Worm (Caenorhabditis elegans): ENCODE data around the gene ndab-1.
A peak's percentile ranks its signal among the peaks of the same experiment; 100 is the strongest.

Gene ndab-1

DNA sequence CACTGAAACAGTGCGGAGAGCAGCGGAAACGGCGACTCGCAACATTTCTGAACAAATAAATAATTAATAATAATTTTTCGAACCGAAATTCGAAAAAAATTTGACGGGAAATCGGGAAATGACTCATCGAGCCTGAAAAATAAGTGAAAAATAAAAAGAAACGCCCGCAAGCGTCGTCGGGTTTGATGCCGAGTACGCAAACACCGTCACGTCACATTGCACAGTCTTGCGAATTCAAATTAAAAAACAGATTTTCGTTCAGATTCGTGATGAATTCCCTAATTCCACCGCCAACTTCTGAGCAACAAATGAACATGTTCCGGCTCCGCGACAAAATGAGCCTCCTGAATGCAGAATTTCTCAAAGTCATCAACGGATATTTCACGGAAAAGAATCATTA is at the start of gene ndab-1, which contains the start of gene npp-16:
Gene ndab-1, minus strand, starts transcription at position 47 of the 400 bp plus-strand sequence.
Gene npp-16, plus strand, starts transcription at position 263 of the 400 bp plus-strand sequence.
- peak; percentile 42 for TF ChIP-seq ces-1 (GFP tag; optimal IDR thresholded peaks at IDR 0.05)
- TF ChIP-seq M03D4.4 (tag; optimal IDR thresholded peaks at IDR 0.05): peak; percentile 39
- no peak for TF ChIP-seq ceh-39 (tag; optimal IDR thresholded peaks at IDR 0.05)
- no peak for TF ChIP-seq nhr-2 (tag; optimal IDR thresholded peaks at IDR 0.05)
- TF ChIP-seq tbx-8 (GFP tag; optimal IDR thresholded peaks at IDR 0.05): no peak

DNA sequence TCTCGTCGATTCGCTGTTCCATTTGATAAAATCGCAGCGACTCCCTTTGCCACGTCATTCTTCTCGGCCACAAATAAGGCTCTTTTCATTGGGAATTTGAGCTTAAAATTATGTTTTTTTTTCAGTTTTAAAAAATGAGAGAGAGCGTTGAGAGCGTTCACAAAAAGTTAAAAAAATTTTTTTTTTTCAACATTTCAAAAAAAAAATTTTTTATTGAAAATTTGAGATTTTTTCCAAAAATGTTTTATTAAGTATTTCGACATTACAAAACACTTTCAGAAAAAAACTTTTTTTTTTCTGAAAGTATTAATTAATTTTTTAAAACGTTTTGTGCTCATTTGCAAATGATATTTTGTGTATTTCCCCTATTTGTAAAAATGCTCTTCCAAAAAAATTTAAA is 44.6 kb upstream of the ndab-1 start, which contains the start of gene top-3:
Gene top-3, minus strand, starts transcription at position 101 of the 400 bp plus-strand sequence.
- TF ChIP-seq unc-120 (tag; optimal IDR thresholded peaks at IDR 0.05; ENCODE audit: poor library complexity, severe bottlenecking) (no peak), blmp-1 (tag; optimal IDR thresholded peaks at IDR 0.05) (no peak), nhr-12 (tag; optimal IDR thresholded peaks at IDR 0.05) (no peak), mep-1 (tag; optimal IDR thresholded peaks at IDR 0.05) (no peak), flh-1 (GFP tag; optimal IDR thresholded peaks at IDR 0.05) (no peak)

DNA sequence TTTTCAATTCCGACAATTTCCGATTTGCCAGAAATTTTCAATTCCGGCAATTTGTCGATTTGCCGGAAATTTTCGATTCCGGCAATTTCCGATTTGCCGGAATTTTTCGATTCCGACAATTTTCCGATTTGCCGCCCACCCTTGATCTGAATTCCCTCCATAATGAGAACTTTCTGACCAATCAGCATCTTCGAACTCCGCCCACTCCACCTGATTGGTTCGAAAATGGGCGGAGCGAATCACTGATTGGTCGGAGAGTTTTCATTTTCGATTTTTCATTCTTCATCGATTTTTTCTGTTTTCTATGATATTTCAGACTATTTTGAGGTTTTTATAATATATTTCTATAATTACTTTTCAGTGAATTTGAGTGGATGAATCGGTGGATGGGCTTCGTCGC is 38.6 kb upstream of the ndab-1 start:
- TF ChIP-seq unc-39 (tag; optimal IDR thresholded peaks at IDR 0.05) (no peak), ceh-39 (tag; optimal IDR thresholded peaks at IDR 0.05) (no peak), elt-1 (tag; optimal IDR thresholded peaks at IDR 0.05; ENCODE audit: borderline replicate concordance, insufficient read depth) (no peak), M03D4.4 (tag; optimal IDR thresholded peaks at IDR 0.05) (no peak), zip-8 (tag; optimal IDR thresholded peaks at IDR 0.05) (no peak), snpc-4 (tag; optimal IDR thresholded peaks at IDR 0.05) (no peak), blmp-1 (tag; optimal IDR thresholded peaks at IDR 0.05) (no peak), ceh-83 (GFP tag; optimal IDR thresholded peaks at IDR 0.05) (no peak), ztf-11 (tag; optimal IDR thresholded peaks at IDR 0.05) (no peak), sem-2 (GFP tag; optimal IDR thresholded peaks at IDR 0.05) (no peak), tbx-8 (GFP tag; optimal IDR thresholded peaks at IDR 0.05) (no peak), mab-5 (tag; optimal IDR thresholded peaks at IDR 0.05) (no peak), nhr-28 (tag; optimal IDR thresholded peaks at IDR 0.05) (no peak), sptf-1 (tag; optimal IDR thresholded peaks at IDR 0.05) (no peak), mep-1 (tag; optimal IDR thresholded peaks at IDR 0.05) (no peak), drap-1 (GFP tag; optimal IDR thresholded peaks at IDR 0.05) (no peak), unc-120 (tag; optimal IDR thresholded peaks at IDR 0.05; ENCODE audit: poor library complexity, severe bottlenecking) (no peak), ham-2 (GFP tag; optimal IDR thresholded peaks at IDR 0.05) (no peak)

DNA sequence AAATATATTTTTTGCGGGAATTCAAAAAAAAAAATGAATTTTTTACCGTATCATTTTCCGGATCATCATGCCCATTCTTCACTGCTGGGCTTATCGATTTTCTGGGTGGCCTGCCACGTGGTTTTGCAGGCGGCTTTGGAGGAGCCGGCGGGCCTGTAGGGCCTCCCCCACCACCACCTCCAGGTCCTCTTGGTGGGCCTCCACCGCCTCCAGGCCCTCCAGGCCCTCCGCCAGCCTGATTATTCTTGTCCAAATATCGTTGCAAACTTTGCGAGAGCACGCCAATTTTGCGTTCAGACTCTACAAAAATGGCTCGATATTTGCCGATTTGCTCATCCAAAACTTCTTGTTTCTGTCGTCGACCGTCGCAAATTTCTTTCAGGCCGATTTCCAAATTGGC is 35.6 kb upstream of the ndab-1 start:
- TF ChIP-seq ceh-83 (GFP tag; optimal IDR thresholded peaks at IDR 0.05) (no peak), sptf-1 (tag; optimal IDR thresholded peaks at IDR 0.05) (no peak), nhr-12 (tag; optimal IDR thresholded peaks at IDR 0.05) (no peak), unc-62 (GFP tag; optimal IDR thresholded peaks at IDR 0.05) (no peak), lsy-2 (tag; optimal IDR thresholded peaks at IDR 0.05) (no peak), unc-39 (tag; optimal IDR thresholded peaks at IDR 0.05) (no peak), mab-5 (tag; optimal IDR thresholded peaks at IDR 0.05) (no peak), pha-4 (tag; optimal IDR thresholded peaks at IDR 0.05) (no peak), nhr-2 (tag; optimal IDR thresholded peaks at IDR 0.05) (no peak), nhr-76 (tag; optimal IDR thresholded peaks at IDR 0.05) (no peak), hlh-1 (tag; optimal IDR thresholded peaks at IDR 0.05) (no peak), mep-1 (tag; optimal IDR thresholded peaks at IDR 0.05) (no peak), ham-2 (GFP tag; optimal IDR thresholded peaks at IDR 0.05) (no peak), ztf-11 (tag; optimal IDR thresholded peaks at IDR 0.05) (no peak), drap-1 (GFP tag; optimal IDR thresholded peaks at IDR 0.05) (no peak), nhr-237 (tag; optimal IDR thresholded peaks at IDR 0.05) (no peak), elt-3 (tag; optimal IDR thresholded peaks at IDR 0.05) (no peak), zip-8 (tag; optimal IDR thresholded peaks at IDR 0.05) (no peak), tbx-8 (GFP tag; optimal IDR thresholded peaks at IDR 0.05) (no peak), elt-1 (tag; optimal IDR thresholded peaks at IDR 0.05; ENCODE audit: borderline replicate concordance, insufficient read depth) (no peak)

DNA sequence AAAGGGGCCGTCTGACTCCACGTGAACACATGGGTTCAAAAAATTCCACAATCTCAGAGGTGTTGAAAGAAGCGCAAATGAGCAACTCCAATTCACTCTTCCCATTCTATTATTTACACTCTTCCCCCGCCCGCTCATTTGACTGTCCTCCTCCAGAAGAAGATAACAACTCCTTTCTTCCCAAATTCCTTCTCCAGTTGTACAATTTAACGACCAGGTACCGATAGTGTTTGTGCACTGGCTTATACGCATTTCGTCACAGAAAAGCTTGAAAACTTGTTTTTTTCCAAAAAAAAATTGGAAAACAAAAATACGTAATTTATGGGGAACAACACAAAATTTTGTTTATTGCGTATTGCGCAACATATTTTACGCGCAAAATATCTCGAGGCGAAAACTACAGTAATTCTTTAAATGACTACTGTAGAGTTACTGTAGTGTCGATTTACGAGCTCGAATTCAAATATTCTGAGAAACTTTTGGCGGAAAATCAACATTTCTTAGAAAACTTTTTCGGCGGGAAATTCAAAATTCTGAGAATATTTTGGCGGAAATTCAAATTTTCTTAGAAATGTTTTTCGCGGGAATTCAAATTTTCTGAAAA is 33.9 kb upstream of the ndab-1 start:
- TF ChIP-seq unc-62 (GFP tag; optimal IDR thresholded peaks at IDR 0.05): no peak
- TF ChIP-seq zip-8 (tag; optimal IDR thresholded peaks at IDR 0.05): peak; percentile 53
- no peak for TF ChIP-seq nhr-28 (tag; optimal IDR thresholded peaks at IDR 0.05)
- no peak for TF ChIP-seq ztf-11 (tag; optimal IDR thresholded peaks at IDR 0.05)

DNA sequence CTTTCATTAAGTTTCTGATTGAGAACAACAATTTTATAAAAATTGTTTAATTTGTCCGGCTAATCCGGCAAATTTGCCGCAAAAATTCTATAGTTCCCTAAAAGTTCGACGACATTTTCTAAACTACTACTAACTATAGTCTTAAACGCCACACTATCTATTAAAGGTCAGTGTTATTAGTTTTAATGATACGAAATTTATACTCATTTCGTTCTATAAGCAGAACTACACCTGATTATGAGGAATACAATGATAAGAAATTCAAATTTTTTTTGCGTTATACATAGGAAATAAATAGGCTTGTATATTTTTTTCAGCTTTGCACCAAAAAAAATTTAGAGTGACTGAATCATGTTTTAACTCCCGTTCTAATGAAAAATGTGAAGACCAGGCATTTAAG is 32.9 kb upstream of the ndab-1 start:
- TF ChIP-seq hlh-1 (tag; optimal IDR thresholded peaks at IDR 0.05) (no peak), flh-1 (GFP tag; optimal IDR thresholded peaks at IDR 0.05) (no peak), zip-8 (tag; optimal IDR thresholded peaks at IDR 0.05) (no peak), snpc-4 (tag; optimal IDR thresholded peaks at IDR 0.05) (no peak), cnd-1 (tag; optimal IDR thresholded peaks at IDR 0.05) (no peak), mep-1 (tag; optimal IDR thresholded peaks at IDR 0.05) (no peak), unc-62 (GFP tag; optimal IDR thresholded peaks at IDR 0.05) (no peak), lin-13 (tag; optimal IDR thresholded peaks at IDR 0.05) (no peak), lsy-2 (tag; optimal IDR thresholded peaks at IDR 0.05) (no peak), ceh-43 (GFP tag; optimal IDR thresholded peaks at IDR 0.05) (no peak), ham-2 (GFP tag; optimal IDR thresholded peaks at IDR 0.05) (no peak), nhr-76 (tag; optimal IDR thresholded peaks at IDR 0.05) (no peak), sptf-1 (tag; optimal IDR thresholded peaks at IDR 0.05) (no peak), tbx-8 (GFP tag; optimal IDR thresholded peaks at IDR 0.05) (no peak)

Data from whole organism, mixed stage, embryonic.